Worm (Caenorhabditis elegans): ENCODE data around the gene Y110A2AL.9.

Y110A2AL.9 gene

ce11 chrII:2824169-2824568 lies 42.3 kb downstream of the Y110A2AL.9 start, which contains the start of the genes K12H6.4 and K12H6.9:
Gene K12H6.4 (minus strand): TSS chrII:2824269.
Gene K12H6.9 (plus strand): TSS chrII:2824404.
- TF ChIP-seq lin-39 (tag; optimal IDR thresholded peaks at IDR 0.05) (no peak), gmeb-1 (tag; optimal IDR thresholded peaks at IDR 0.05) (no peak), mdl-1 (tag; optimal IDR thresholded peaks at IDR 0.05) (no peak), nhr-237 (tag; optimal IDR thresholded peaks at IDR 0.05) (no peak), unc-39 (tag; optimal IDR thresholded peaks at IDR 0.05) (no peak), nhr-21 (tag; optimal IDR thresholded peaks at IDR 0.05) (no peak), lin-13 (GFP tag; optimal IDR thresholded peaks at IDR 0.05) (no peak), snpc-4 (tag; optimal IDR thresholded peaks at IDR 0.05) (no peak), ztf-1 (GFP tag; conservative IDR thresholded peaks at IDR 0.05) (no peak), nhr-25 (tag; optimal IDR thresholded peaks at IDR 0.05) (no peak), nhr-77 (tag; optimal IDR thresholded peaks at IDR 0.05) (no peak), ceh-16 (tag; optimal IDR thresholded peaks at IDR 0.05) (no peak), nhr-6 (tag; optimal IDR thresholded peaks at IDR 0.05) (no peak), crh-2 (tag; optimal IDR thresholded peaks at IDR 0.05) (no peak), ztf-4 (tag; optimal IDR thresholded peaks at IDR 0.05) (no peak), fos-1 (tag; optimal IDR thresholded peaks at IDR 0.05) (no peak), ZK546.5 (tag; optimal IDR thresholded peaks at IDR 0.05) (no peak), ztf-11 (tag; optimal IDR thresholded peaks at IDR 0.05) (no peak)

ce11 chrII:2822435-2822920 lies 44.0 kb downstream of the Y110A2AL.9 start, which contains the start of the genes fut-4 and K12H6.10:
Gene fut-4 (minus strand): TSS chrII:2822535.
Gene K12H6.10 (plus strand): TSS chrII:2822870.
- TF ChIP-seq ztf-4 (tag; optimal IDR thresholded peaks at IDR 0.05) (no peak), nhr-23 (tag; optimal IDR thresholded peaks at IDR 0.05) (no peak), nhr-129 (tag; optimal IDR thresholded peaks at IDR 0.05) (no peak), lin-13 (GFP tag; optimal IDR thresholded peaks at IDR 0.05) (no peak), nhr-237 (tag; optimal IDR thresholded peaks at IDR 0.05) (no peak), sem-4 (tag; optimal IDR thresholded peaks at IDR 0.05) (no peak), sma-3 (GFP tag; optimal IDR thresholded peaks at IDR 0.05) (no peak), ama-1 (optimal IDR thresholded peaks at IDR 0.05) (no peak), nhr-10 (tag; optimal IDR thresholded peaks at IDR 0.05) (no peak), crh-2 (tag; optimal IDR thresholded peaks at IDR 0.05) (no peak), egl-27 (tag; optimal IDR thresholded peaks at IDR 0.05) (no peak), mdl-1 (tag; optimal IDR thresholded peaks at IDR 0.05) (no peak), F13H6.1 (tag; optimal IDR thresholded peaks at IDR 0.05) (no peak), unc-39 (tag; optimal IDR thresholded peaks at IDR 0.05) (no peak), alr-1 (tag; optimal IDR thresholded peaks at IDR 0.05) (no peak), lin-11 (tag; optimal IDR thresholded peaks at IDR 0.05) (no peak), unc-62 (GFP tag; optimal IDR thresholded peaks at IDR 0.05) (no peak), gmeb-1 (tag; optimal IDR thresholded peaks at IDR 0.05) (no peak)

DNA sequence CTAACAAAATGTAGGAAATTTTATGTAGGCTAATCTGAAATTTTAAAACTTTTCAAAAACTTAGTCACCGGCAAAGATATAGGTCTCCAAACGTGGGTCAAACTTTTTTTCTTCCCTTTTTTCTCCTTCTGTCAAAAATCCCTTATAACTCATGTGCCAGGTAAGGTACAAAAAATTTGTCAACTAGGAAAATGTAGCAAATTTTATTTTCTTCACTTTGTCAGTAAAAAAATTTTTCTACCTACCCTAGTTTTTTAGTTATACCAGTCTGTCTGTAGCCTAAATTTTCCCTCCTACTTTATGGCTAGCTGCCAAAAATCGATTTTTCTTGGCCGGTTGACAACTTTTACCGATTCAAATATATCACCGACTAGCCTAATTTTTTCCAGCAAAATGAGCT lies 49.8 kb downstream of the Y110A2AL.9 start, which contains the start of gene set-13:
Gene set-13 (plus strand): TSS at position 301 of the 400 bp plus-strand sequence.
- TF ChIP-seq lin-39 (tag; optimal IDR thresholded peaks at IDR 0.05) (no peak), skn-1 (tag; optimal IDR thresholded peaks at IDR 0.05) (no peak), aly-2 (tag; optimal IDR thresholded peaks at IDR 0.05) (no peak), sma-3 (GFP tag; optimal IDR thresholded peaks at IDR 0.05) (no peak), unc-39 (tag; optimal IDR thresholded peaks at IDR 0.05) (no peak), egl-27 (tag; optimal IDR thresholded peaks at IDR 0.05) (no peak), sma-9 (GFP tag; optimal IDR thresholded peaks at IDR 0.05) (no peak), sma-9 (tag; optimal IDR thresholded peaks at IDR 0.05) (no peak), dmd-4 (tag; optimal IDR thresholded peaks at IDR 0.05) (no peak), mbf-1 (tag; optimal IDR thresholded peaks at IDR 0.05) (no peak), ama-1 (optimal IDR thresholded peaks at IDR 0.05) (no peak), nhr-21 (tag; optimal IDR thresholded peaks at IDR 0.05) (no peak), alr-1 (tag; optimal IDR thresholded peaks at IDR 0.05) (no peak), unc-62 (GFP tag; optimal IDR thresholded peaks at IDR 0.05) (no peak), nhr-237 (tag; optimal IDR thresholded peaks at IDR 0.05) (no peak)
